Worm (Caenorhabditis elegans) whole organism, L2 larva: Measurements from ENCODE around the gene W05E10.1.

ENCODE experiments used
- C34F6.9 ChIP-seq: fragments of 150-350 bp; optimal IDR thresholded peaks from 2 replicates; lab custom pipeline; 2014; ENCODE audit warnings: missing biosample characterization, missing genetic modification characterization
- F13H6.1 ChIP-seq: sonication (generic microtip); optimal IDR thresholded peaks from 2 replicates; lab custom pipeline; 2016; ENCODE audit warnings: missing genetic modification characterization, missing compliant biosample characterization
- R02D3.7 ChIP-seq: fragments of 150-350 bp; optimal IDR thresholded peaks from 2 replicates; lab custom pipeline; 2014; ENCODE audit warnings: missing biosample characterization, missing genetic modification characterization
- Y55F3AM.14 ChIP-seq: fragments of 200-800 bp; sonication (Bioruptor generic); optimal IDR thresholded peaks from 2 replicates; lab custom pipeline; 2018; ENCODE audit warnings: mild to moderate bottlenecking, missing genetic modification characterization, missing compliant biosample characterization
- alr-1 ChIP-seq: fragments of 150-350 bp; optimal IDR thresholded peaks from 2 replicates; lab custom pipeline; 2014; ENCODE audit warnings: missing biosample characterization, missing genetic modification characterization
- aly-2 ChIP-seq: fragments of 150-350 bp; optimal IDR thresholded peaks from 2 replicates; lab custom pipeline; 2014; ENCODE audit warnings: missing biosample characterization, missing genetic modification characterization
- blmp-1 ChIP-seq: sonication (generic microtip); optimal IDR thresholded peaks from 2 replicates; lab custom pipeline; 2017; ENCODE audit warnings: missing genetic modification characterization, mild to moderate bottlenecking, missing compliant biosample characterization, antibody characterized with exemption, moderate library complexity; ENCODE audit not compliant: insufficient read depth
- ceh-82 ChIP-seq: fragments of 150-350 bp; optimal IDR thresholded peaks from 2 replicates; lab custom pipeline; 2014; ENCODE audit warnings: missing biosample characterization, missing genetic modification characterization
- crh-2 ChIP-seq: sonication (generic microtip); optimal IDR thresholded peaks from 2 replicates; lab custom pipeline; 2017; ENCODE audit warnings: missing biosample characterization, missing genetic modification characterization
- elt-1 ChIP-seq: fragments of 150-350 bp; optimal IDR thresholded peaks from 2 replicates; lab custom pipeline; 2014; ENCODE audit warnings: missing biosample characterization, missing genetic modification characterization
- fos-1 ChIP-seq: fragments of 150-350 bp; optimal IDR thresholded peaks from 2 replicates; lab custom pipeline; 2014; ENCODE audit warnings: missing biosample characterization, missing genetic modification characterization
- gmeb-1 ChIP-seq: fragments of 150-350 bp; optimal IDR thresholded peaks from 2 replicates; lab custom pipeline; 2014; ENCODE audit warnings: missing biosample characterization, missing genetic modification characterization
- lin-11 ChIP-seq: fragments of 150-350 bp; sonication (generic microtip); optimal IDR thresholded peaks from 2 replicates; lab custom pipeline; 2014; ENCODE audit warnings: missing biosample characterization, missing genetic modification characterization, inconsistent platforms, mixed read lengths
- lin-13 ChIP-seq: fragments of 150-350 bp; optimal IDR thresholded peaks from 2 replicates; lab custom pipeline; 2014; ENCODE audit warnings: missing biosample characterization, missing genetic modification reagents, missing genetic modification characterization
- lin-39 ChIP-seq: fragments of 150-350 bp; optimal IDR thresholded peaks from 2 replicates; lab custom pipeline; 2014; ENCODE audit warnings: missing biosample characterization, missing genetic modification reagents, missing genetic modification characterization
- lsy-2 ChIP-seq, 2 experiments: fragments of 150-350 bp in 1 of 2; sonication (generic microtip) in 1 of 2; optimal IDR thresholded peaks; 2 replicates each; lab custom pipeline; 2014 to 2017; ENCODE audit warnings: missing biosample characterization in 2 of 2, missing genetic modification characterization in 2 of 2
- mab-5 ChIP-seq: fragments of 150-350 bp; optimal IDR thresholded peaks from 2 replicates; lab custom pipeline; 2014; ENCODE audit warnings: missing biosample characterization, missing genetic modification characterization
- mbf-1 ChIP-seq: sonication (generic microtip); optimal IDR thresholded peaks from 2 replicates; lab custom pipeline; 2017; ENCODE audit warnings: missing biosample characterization, missing genetic modification characterization
- mdl-1 ChIP-seq, 2 experiments: fragments of 150-350 bp in 1 of 2; sonication (generic microtip) in 1 of 2; optimal IDR thresholded peaks; 2 replicates each; lab custom pipeline; 2017; ENCODE audit warnings: missing biosample characterization in 2 of 2, missing genetic modification characterization in 2 of 2
- nhr-11 ChIP-seq: fragments of 150-350 bp; optimal IDR thresholded peaks from 2 replicates; lab custom pipeline; 2014; ENCODE audit warnings: missing biosample characterization, missing genetic modification characterization
- nhr-12 ChIP-seq: fragments of 150-350 bp; optimal IDR thresholded peaks from 2 replicates; lab custom pipeline; 2014; ENCODE audit warnings: missing biosample characterization, missing genetic modification characterization
- nhr-129 ChIP-seq: fragments of 150-350 bp; optimal IDR thresholded peaks from 2 replicates; lab custom pipeline; 2014; ENCODE audit warnings: missing biosample characterization, missing genetic modification characterization
- nhr-237 ChIP-seq: fragments of 150-350 bp; optimal IDR thresholded peaks from 2 replicates; lab custom pipeline; 2014; ENCODE audit warnings: missing biosample characterization, missing genetic modification characterization
- nhr-25 ChIP-seq: fragments of 150-350 bp; sonication (generic microtip); optimal IDR thresholded peaks from 3 replicates; lab custom pipeline; 2014; ENCODE audit warnings: missing biosample characterization, missing genetic modification characterization
- nhr-77 ChIP-seq: fragments of 150-350 bp; optimal IDR thresholded peaks from 2 replicates; lab custom pipeline; 2014; ENCODE audit warnings: missing biosample characterization, missing genetic modification characterization
- sem-4 ChIP-seq: fragments of 150-350 bp; optimal IDR thresholded peaks from 2 replicates; lab custom pipeline; 2014; ENCODE audit warnings: missing biosample characterization, missing genetic modification reagents, missing genetic modification characterization
- skn-1 ChIP-seq: sonication (generic microtip); optimal IDR thresholded peaks from 2 replicates; lab custom pipeline; 2017; ENCODE audit warnings: missing biosample characterization, missing genetic modification characterization
- sma-3 ChIP-seq: sonication (generic microtip); optimal IDR thresholded peaks from 2 replicates; lab custom pipeline; 2016; ENCODE audit warnings: missing genetic modification reagents, missing genetic modification characterization, missing compliant biosample characterization
- sma-9 ChIP-seq, 2 experiments: fragments of 150-350 bp in 1 of 2; sonication (generic microtip) in 1 of 2; optimal IDR thresholded peaks; 2 replicates each; lab custom pipeline; 2014 to 2016; ENCODE audit warnings: missing genetic modification characterization in 2 of 2, mild to moderate bottlenecking in 1 of 2, missing biosample characterization in 1 of 2, missing compliant biosample characterization in 1 of 2, missing genetic modification reagents in 1 of 2, moderate library complexity in 1 of 2
- unc-39 ChIP-seq: fragments of 150-350 bp; optimal IDR thresholded peaks from 2 replicates; lab custom pipeline; 2014; ENCODE audit warnings: missing biosample characterization, missing genetic modification characterization
- unc-55 ChIP-seq: fragments of 150-350 bp; sonication (generic microtip); optimal IDR thresholded peaks from 3 replicates; lab custom pipeline; 2014; ENCODE audit warnings: missing biosample characterization, missing genetic modification reagents, missing genetic modification characterization
- unc-62 ChIP-seq: fragments of 150-350 bp; optimal IDR thresholded peaks from 2 replicates; lab custom pipeline; 2014; ENCODE audit warnings: missing biosample characterization, missing genetic modification reagents, missing genetic modification characterization
- ztf-1 ChIP-seq: fragments of 200-800 bp; sonication (Bioruptor generic); conservative IDR thresholded peaks from 2 replicates; pipeline ENCODE4 v1.3.6; 2022; ENCODE audit warnings: missing genetic modification characterization, missing compliant biosample characterization
- ztf-11 ChIP-seq: sonication (generic microtip); optimal IDR thresholded peaks from 2 replicates; lab custom pipeline; 2017; ENCODE audit warnings: missing biosample characterization, missing genetic modification characterization
- ztf-4 ChIP-seq: fragments of 150-350 bp; optimal IDR thresholded peaks from 2 replicates; lab custom pipeline; 2014; ENCODE audit warnings: missing biosample characterization, missing genetic modification characterization

Gene W05E10.1

DNA sequence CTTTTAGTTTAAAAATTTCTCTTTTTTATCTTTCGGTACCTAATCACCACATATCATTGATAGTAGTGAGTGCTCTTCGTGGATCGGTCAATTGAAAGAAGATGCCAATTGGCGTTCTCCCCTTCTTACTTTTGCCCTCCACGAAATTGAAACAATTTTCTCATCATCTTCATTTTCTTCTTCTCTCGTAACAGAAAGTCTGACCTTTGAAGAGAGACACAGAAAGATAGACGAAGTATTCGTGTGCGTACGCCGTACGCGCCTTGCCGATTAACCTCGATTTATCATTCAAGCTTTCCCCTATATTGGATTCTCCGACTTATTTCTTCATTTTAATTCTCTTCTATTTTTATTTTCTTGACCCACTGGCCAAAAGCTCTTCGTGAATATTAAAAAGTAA lies 14.0 kb downstream of the W05E10.1 start:
- no peak for TF ChIP-seq lin-39 (tag; lab: Kevin White, UChicago)
- peak; percentile 0 for TF ChIP-seq sem-4 (tag; lab: Kevin White, UChicago)
- TF ChIP-seq F13H6.1 (tag; lab: Kevin White, UChicago), result peak; percentile 29
- peak; percentile 45 for TF ChIP-seq C34F6.9 (tag; lab: Kevin White, UChicago)
- peak; percentile 19 for TF ChIP-seq fos-1
- peak; percentile 54 for TF ChIP-seq sma-9 (GFP tag; optimal IDR thresholded peaks at IDR 0.05; lab: Kevin White, UChicago)
- no peak for TF ChIP-seq sma-9 (tag; optimal IDR thresholded peaks at IDR 0.05; lab: Kevin White, UChicago)
- no peak for TF ChIP-seq skn-1 (tag; lab: Kevin White, UChicago)
- peak in 1 of 2 experiments; percentile 15 for TF ChIP-seq lsy-2 (tag; optimal IDR thresholded peaks at IDR 0.05; lab: Kevin White, UChicago)
- peak; percentile 17 for TF ChIP-seq blmp-1
- TF ChIP-seq unc-39 (tag; lab: Kevin White, UChicago), result no peak

DNA sequence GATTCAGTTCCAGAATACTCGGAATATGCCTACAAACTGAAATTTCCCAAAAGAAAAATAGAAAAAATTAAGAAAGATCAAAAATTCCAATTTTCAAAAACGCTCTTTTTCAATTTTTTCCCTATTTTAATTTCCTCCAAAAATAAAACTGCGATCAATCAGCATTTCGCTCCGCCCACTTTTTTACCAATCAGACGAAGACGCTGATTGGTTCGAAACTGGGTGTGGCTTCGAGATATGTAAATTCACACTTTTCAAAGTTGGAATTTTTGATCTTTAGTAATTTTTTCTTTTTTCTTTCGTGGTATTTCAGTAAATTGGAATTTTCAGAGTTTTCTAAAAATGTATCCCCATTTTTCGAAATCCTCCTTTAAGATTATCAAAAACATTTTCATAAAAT lies 14.5 kb downstream of the W05E10.1 start:
- TF ChIP-seq Y55F3AM.14 (GFP tag; lab: Kevin White, UChicago) (no peak), ztf-11 (tag; lab: Kevin White, UChicago) (no peak), C34F6.9 (tag; lab: Kevin White, UChicago) (no peak), nhr-25 (tag; lab: Kevin White, UChicago) (no peak), lsy-2 (tag; optimal IDR thresholded peaks at IDR 0.05; lab: Kevin White, UChicago) (no peak)

DNA sequence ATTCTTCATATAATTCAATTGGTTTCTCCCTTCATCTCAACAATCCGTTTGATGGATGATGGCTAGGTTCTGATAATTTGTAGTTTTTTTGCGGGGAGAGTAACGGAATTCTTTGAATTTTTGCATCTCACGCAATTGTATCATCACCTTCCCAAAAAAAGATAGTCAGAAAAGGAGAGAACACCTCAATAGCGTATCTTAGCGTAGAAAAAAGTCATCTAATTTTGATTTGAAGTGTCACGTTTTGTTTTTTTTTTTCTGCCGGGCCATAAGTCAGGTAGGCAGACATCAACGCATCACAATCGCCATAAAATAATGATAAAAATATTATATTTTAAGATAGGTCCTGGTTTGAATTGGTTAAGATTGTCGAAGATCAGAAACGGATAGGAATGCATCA lies 15.0 kb downstream of the W05E10.1 start:
- TF ChIP-seq gmeb-1 (tag; lab: Kevin White, UChicago) (peak; percentile 20), skn-1 (tag; lab: Kevin White, UChicago) (no peak), sma-9 (GFP tag; optimal IDR thresholded peaks at IDR 0.05; lab: Kevin White, UChicago) (peak; percentile 28), sma-9 (tag; optimal IDR thresholded peaks at IDR 0.05; lab: Kevin White, UChicago) (no peak), F13H6.1 (tag; lab: Kevin White, UChicago) (no peak), nhr-77 (tag; lab: Kevin White, UChicago) (no peak), R02D3.7 (tag; lab: Kevin White, UChicago) (no peak), unc-55 (GFP tag; lab: Kevin White, UChicago) (no peak), sma-3 (no peak), lsy-2 (tag; optimal IDR thresholded peaks at IDR 0.05; lab: Kevin White, UChicago) (no peak), mab-5 (tag; lab: Kevin White, UChicago) (no peak), aly-2 (tag; lab: Kevin White, UChicago) (no peak), nhr-11 (tag; lab: Kevin White, UChicago) (no peak), ztf-11 (tag; lab: Kevin White, UChicago) (no peak), unc-62 (GFP tag; lab: Kevin White, UChicago) (no peak), sem-4 (tag; lab: Kevin White, UChicago) (no peak), nhr-25 (tag; lab: Kevin White, UChicago) (no peak), fos-1 (peak; percentile 1), elt-1 (no peak)

DNA sequence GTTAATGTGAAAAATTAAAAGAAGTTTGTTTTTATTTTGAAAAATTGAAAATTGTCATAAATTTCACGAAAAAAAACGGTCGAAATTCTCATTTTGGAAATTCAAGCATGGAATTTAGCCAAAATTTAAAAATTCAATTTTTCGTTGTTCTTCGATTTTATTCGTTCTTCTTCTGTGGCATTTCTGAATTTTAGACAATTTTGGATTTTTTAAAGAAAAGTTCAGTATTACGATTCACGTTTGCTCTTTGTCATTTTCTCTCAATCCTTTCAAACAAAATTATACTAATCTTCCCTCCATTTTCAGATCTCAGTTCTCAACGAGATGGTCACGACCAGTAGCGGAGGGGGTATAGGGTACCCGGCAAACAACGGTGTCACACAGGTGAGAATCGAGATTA lies 15.9 kb downstream of the W05E10.1 start, which contains the start of gene ape-1:
TSS of gene ape-1 (plus strand) at position 301 of the 400 bp plus-strand sequence.
- TF ChIP-seq unc-62 (GFP tag; lab: Kevin White, UChicago) (no peak), alr-1 (no peak), unc-39 (tag; lab: Kevin White, UChicago) (no peak), ceh-82 (no peak), Y55F3AM.14 (GFP tag; lab: Kevin White, UChicago) (no peak), sma-9 (GFP tag; optimal IDR thresholded peaks at IDR 0.05; lab: Kevin White, UChicago) (no peak), sma-9 (tag; optimal IDR thresholded peaks at IDR 0.05; lab: Kevin White, UChicago) (no peak), lin-11 (tag; lab: Kevin White, UChicago) (no peak), R02D3.7 (tag; lab: Kevin White, UChicago) (no peak), nhr-237 (tag; lab: Kevin White, UChicago) (no peak), ztf-1 (no peak), aly-2 (tag; lab: Kevin White, UChicago) (no peak), lin-13 (no peak)

DNA sequence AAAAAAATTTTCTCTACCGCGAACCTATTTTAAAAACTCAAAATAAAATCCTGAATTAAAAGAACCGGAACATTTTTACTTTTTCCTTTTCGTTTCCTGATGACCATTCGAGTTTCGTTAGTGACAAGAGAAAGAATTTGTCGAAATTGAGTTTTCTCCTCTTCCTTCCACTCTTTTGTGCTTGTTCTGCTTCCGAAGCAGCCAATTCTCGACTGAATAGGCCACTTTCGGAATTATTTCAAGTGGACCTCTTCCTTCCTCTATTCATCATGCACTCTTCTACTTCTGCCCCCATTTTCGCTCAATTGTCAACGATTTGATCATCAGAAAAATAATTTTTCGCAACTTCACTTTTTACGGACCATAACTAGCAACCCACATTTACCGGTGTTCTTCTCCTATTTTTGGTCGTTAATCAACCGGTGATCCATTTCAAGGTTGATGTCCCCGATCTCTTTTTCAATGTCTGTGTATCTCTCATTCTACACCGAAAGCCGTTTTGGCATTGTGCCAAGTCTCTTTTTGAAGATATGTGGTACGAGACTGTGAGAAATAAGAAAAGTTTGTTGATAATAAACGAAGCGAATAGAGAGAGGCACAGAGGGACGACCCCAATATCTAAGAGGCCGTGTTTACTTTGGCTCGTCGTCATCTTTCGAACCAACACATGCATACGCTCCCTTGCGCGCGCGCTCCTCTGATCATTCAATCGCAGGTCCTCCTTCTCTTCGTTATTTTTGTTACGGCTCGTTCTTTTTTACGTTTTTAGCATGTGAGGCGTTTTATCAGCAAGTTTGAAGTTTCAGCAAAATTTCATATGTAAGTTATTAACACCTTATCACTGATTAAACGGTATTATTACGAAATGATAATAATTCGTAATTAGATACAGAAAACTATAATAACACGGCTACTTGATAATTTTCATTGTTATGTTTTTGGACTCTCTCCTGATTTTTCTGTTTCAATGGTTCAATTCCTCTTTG lies 16.6 kb downstream of the W05E10.1 start:
- no peak for TF ChIP-seq nhr-129 (tag; lab: Kevin White, UChicago)
- no peak for TF ChIP-seq mdl-1 (tag; optimal IDR thresholded peaks at IDR 0.05; lab: Kevin White, UChicago)
- no peak for TF ChIP-seq mbf-1 (tag; lab: Kevin White, UChicago)
- no peak for TF ChIP-seq nhr-12 (tag; lab: Kevin White, UChicago)
- no peak for TF ChIP-seq unc-55 (GFP tag; lab: Kevin White, UChicago)
- no peak for TF ChIP-seq ztf-4 (tag; lab: Kevin White, UChicago)
- peak; percentile 35 for TF ChIP-seq sma-3
- no peak for TF ChIP-seq F13H6.1 (tag; lab: Kevin White, UChicago)
- TF ChIP-seq crh-2 (tag; lab: Kevin White, UChicago), result no peak
- TF ChIP-seq fos-1, result peak; percentile 39
- TF ChIP-seq nhr-77 (tag; lab: Kevin White, UChicago), result no peak
- no peak for TF ChIP-seq nhr-25 (tag; lab: Kevin White, UChicago)
- no peak for TF ChIP-seq lsy-2 (tag; optimal IDR thresholded peaks at IDR 0.05; lab: Kevin White, UChicago)
- no peak for TF ChIP-seq unc-39 (tag; lab: Kevin White, UChicago)
